Worm (Caenorhabditis elegans): ENCODE results near the gene mrps-9.

DNA sequence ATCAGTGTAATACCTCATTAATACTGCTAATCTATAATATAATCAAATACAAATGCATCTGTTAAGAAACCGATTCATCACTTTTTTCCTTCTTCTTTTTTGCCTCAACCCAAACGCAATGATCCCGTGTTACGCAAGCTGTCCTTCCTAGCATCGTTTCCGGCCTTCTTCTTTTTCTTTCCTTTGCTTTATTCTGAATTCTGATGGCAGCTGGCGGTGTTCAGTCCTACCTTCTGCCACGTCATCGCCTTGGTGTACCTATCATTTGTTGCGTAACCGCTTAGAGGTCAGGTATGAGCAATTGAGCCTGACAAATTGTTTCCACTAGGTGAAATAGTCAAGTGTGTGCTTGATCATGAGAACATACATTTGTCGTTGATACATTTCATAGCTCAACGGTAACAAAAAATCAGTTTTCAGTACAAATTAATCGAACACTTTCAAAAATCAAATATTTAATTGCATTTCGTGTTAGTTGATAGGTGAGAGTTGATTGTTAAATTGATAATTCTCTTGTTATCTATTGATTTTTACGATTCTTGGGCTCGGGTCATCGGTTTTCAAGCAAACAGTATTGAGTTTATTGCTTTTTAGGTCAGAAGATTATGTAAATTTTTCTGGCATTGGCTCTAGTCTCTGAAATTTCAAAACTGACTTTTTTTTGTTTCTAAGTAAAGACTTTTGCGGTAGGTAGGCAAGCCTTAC is 32.5 kb downstream of the mrps-9 start:
- TF ChIP-seq fos-1 (tag; optimal IDR thresholded peaks at IDR 0.05) (peak; percentile 24), ZK546.5 (tag; optimal IDR thresholded peaks at IDR 0.05) (no peak), ama-1 (optimal IDR thresholded peaks at IDR 0.05) (no peak), mab-5 (tag; optimal IDR thresholded peaks at IDR 0.05) (no peak), lin-39 (tag; optimal IDR thresholded peaks at IDR 0.05) (no peak), snpc-4 (tag; optimal IDR thresholded peaks at IDR 0.05) (no peak), sem-4 (tag; optimal IDR thresholded peaks at IDR 0.05) (no peak), nhr-10 (tag; optimal IDR thresholded peaks at IDR 0.05) (no peak), ceh-82 (tag; optimal IDR thresholded peaks at IDR 0.05) (no peak)
